Fruit fly (Drosophila melanogaster): Measurements from ENCODE around the gene CG32152.

DNA sequence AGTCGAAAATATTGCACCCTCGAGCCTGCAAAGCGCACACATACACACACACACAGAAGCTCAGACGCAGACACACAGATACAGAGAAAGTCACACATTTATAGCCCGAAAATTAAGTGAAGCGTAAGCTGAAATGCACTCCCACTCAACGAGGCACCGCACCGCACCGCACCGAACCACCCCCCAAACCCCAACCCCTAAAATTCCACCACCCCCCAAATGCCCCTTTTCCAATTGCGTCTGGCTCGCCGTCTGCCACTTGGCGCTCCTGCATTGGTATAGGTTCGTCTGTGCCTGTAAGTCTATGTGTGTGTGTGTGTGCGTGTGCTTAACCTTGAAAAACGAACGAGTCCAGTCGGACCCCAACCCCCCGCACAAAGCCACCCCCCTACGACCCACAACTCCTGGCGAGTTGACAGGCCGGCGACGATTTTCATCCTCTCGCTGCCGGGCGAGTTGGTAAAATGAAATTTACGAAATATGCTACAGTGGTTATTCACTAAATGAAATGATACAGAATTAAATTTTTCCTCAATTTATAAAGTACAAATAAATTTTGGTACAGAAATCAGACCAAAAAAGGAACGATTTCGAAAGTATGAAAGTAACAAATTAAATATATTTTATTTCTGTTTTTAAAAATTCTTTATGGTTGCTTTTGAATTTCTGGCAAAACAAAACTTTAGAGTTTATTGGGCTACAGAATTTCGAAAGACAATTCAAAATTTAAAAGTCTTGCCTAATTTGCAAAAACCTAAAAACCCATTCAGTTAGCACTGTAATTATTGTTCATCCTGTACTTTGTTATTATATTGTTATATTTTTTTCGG is 39.0 kb upstream of the CG32152 start:
- TF ChIP-seq pan (optimal IDR thresholded peaks at IDR 0.05) (no peak), usp (GFP tag; optimal IDR thresholded peaks at IDR 0.05) (no peak), psq (optimal IDR thresholded peaks at IDR 0.05) (no peak), EcR (GFP tag; optimal IDR thresholded peaks at IDR 0.05) (no peak)
